Fruit fly (Drosophila melanogaster) whole organism: ENCODE measurements around the gene CSN1a.
"Not testable (repeated sequence)": the region's sequence is repeated elsewhere in the genome, so short reads cannot be mapped to it uniquely, and the experiment has no call there.

Source experiments
- CG8478 ChIP-seq: fragments of >200 bp; optimal IDR thresholded peaks from 2 replicates; lab custom pipeline; 2018; ENCODE audit warnings: inconsistent platforms
- EcR ChIP-seq, 2 experiments: fragments of >200 bp; optimal IDR thresholded peaks; 2 replicates each; lab custom pipeline; 2017; ENCODE audit warnings: missing biosample characterization in 2 of 2, missing genetic modification characterization in 2 of 2, missing genetic modification reagents in 2 of 2
- pan ChIP-seq: fragments of >200 bp; optimal IDR thresholded peaks from 2 replicates; lab custom pipeline; 2017
- psq ChIP-seq: fragments of >200 bp; optimal IDR thresholded peaks from 2 replicates; lab custom pipeline; 2017
- usp ChIP-seq: fragments of >200 bp; optimal IDR thresholded peaks from 2 replicates; lab custom pipeline; 2017; ENCODE audit warnings: missing biosample characterization, missing genetic modification characterization, mixed read lengths

dm6 chr2L:14741740-14742139 lies 20.8 kb upstream of the CSN1a start, which contains the start of gene CG42586:
- TF ChIP-seq pan; EcR (GFP tag; optimal IDR thresholded peaks at IDR 0.05; lab: Kevin White, UChicago); CG8478; usp (GFP tag; lab: Kevin White, UChicago); psq: not testable (repeated sequence)
